Fruit fly (Drosophila melanogaster) whole organism, larva: ENCODE results near the gene bgm.

Experiments
- noc ChIP-seq: fragments of 200-800 bp; sonication (Bioruptor generic); optimal IDR thresholded peaks from 3 replicates; lab custom pipeline; 2019; ENCODE audit warnings: missing biosample characterization, mild to moderate bottlenecking, missing genetic modification characterization, moderate library complexity

Gene bgm

dm6 chr2L:14013478-14013877, 674 bp downstream of the bgm start:
- TF ChIP-seq noc = peak; percentile 62

- TF ChIP-seq noc = no peak
Measured at dm6 chr2L:14015109-14015508, 2.3 kb downstream of the bgm start.

DNA sequence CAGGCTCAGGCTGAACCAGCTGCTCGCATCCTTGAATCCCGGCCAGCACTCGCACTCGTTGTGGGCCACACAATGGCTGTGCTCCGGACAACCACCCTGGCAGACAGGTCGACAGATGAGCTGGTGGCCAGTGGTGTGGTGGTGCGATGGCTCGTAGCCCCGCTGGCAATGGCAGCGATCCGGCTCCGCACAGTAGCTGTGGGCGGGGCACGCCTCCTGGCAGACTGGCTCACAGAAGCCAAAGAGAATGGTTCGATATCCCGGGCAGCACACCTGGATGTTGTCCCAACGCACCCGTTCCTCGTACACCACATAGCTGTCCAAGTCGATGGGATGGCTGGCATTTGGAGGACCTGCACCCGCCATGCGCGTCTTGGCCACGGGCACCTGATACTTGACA, 6.8 kb downstream of the bgm start:
- TF ChIP-seq noc = no peak

DNA sequence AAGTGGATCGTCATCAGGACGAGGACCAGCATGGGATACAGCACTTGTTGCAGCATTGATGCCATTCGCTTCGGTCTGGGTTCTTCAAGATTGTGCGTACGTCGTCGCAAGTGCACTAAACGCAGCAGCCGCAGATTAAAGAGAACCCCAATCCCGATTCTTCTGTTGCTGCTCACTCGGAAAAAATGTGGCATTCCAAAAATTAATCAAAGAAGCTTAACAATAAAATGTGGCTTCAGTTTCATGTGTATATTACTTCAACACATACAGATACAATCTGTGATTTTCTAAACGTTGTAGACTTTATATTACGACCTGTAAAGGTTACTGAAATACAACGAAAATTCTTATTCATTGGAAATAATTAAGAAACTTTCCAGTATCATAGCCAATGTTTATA, 7.3 kb downstream of the bgm start, which contains the start of gene NimC3:
TSS of gene NimC3 (minus strand) at position 101 of the 400 bp plus-strand sequence.
- no peak for TF ChIP-seq noc

- no peak for TF ChIP-seq noc
Measured at dm6 chr2L:14020545-14020874, 7.7 kb downstream of the bgm start.

DNA sequence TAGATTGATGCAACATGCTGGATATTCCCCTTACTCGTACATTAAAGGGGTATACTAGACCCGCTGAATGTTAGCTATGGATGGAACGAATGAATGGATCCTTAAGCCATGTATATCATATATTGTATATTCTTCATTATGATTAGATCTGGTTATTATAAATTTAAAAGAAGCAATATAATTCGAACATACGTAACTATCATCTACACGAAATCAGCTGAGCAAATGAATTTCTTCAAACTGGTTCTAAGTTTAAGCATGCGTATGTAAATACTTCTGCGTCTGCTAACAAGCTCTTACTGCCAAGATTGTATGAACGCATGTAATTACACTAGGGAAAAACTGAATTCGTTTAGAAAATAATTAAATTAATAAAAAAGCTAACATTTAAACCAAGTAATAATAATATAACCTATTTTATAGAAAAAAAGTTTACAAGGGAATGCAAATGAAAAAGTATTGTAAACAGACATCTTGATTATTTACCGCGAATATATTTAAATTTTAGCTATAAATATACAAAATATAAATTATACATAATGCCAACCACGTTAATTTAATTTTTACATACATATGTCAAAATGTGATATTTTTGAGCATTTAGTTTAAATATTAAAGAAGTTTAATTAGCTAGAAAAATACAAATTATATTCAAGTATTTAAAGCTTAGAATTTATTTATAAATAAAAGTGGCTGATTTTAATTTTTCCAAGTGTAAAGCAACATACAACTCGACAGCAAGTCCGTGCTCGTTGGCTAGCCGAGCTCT, 8.3 kb downstream of the bgm start:
- TF ChIP-seq noc = peak; percentile 44

dm6 chr2L:14021646-14022129, 8.9 kb downstream of the bgm start:
- no peak for TF ChIP-seq noc

dm6 chr2L:14022130-14022735, 9.4 kb downstream of the bgm start:
- TF ChIP-seq noc = peak; percentile 85

DNA sequence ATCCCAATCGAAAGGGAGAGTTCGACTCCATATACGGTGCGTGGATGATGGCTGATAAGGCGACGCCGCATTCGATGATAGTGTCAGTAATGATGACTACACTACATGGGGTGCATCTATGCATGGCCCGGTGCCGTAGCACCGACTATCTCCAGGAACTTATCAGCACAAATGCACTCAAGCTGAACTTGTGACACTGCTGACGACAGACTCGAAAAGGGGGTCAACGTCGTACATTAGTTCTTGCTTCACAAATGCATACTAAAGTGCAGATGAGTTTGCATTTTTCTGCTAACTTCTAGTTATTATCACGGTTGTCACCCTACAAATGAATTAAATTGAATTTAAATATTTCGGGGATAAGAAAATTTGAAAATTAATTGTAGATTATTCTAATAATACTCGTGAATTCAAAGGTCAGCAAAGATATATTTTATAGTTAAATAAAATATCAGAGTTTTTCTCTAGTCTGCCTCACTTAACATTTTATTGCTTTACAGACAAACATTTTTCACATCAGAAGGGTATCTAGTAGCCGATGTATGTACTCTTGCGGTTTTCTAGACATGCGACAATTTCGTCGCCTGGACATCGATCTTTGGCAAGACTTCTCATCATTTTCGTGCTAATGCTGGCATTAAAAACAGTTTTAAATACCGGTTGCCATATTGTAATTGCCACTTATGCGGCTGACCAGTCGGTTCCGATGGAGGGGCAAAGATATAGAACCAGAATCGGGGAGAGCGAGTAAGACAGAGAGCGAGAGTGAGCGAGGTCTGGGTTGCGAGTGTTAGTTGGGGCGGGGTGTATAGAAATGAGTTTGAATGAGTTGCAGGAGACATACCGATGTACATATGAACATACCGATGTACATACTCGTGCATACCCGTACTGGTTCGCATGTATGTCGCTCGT, 10.6 kb downstream of the bgm start:
- TF ChIP-seq noc = no peak

- peak; percentile 95 for TF ChIP-seq noc
Measured at dm6 chr2L:14024051-14024745, 11.4 kb downstream of the bgm start.

- peak; percentile 2 for TF ChIP-seq noc
Measured at dm6 chr2L:14024746-14025105, 11.9 kb downstream of the bgm start.

- TF ChIP-seq noc = no peak
Measured at dm6 chr2L:14025485-14025933, 12.7 kb downstream of the bgm start.

DNA sequence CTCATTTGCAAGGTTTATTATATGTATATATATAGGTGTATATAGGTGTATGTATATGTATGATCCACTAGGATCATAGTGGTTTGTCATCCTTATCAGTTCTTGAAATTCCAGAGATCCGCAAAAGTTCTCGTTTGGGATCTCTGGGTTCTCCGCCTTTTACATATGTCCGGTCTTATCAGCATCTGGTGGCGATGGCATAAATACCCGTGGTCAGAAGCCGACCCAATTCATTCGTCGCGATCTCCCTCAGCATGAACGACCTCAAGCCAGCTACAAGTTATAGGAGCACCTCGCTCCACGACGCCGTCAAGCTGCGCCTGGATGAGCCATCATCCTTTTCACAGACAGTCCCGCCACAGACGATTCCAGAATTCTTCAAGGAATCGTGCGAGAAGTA, 14.0 kb downstream of the bgm start, which contains the start of gene hll:
TSS of gene hll (plus strand) at position 224 of the 400 bp plus-strand sequence.
- TF ChIP-seq noc = no peak

DNA sequence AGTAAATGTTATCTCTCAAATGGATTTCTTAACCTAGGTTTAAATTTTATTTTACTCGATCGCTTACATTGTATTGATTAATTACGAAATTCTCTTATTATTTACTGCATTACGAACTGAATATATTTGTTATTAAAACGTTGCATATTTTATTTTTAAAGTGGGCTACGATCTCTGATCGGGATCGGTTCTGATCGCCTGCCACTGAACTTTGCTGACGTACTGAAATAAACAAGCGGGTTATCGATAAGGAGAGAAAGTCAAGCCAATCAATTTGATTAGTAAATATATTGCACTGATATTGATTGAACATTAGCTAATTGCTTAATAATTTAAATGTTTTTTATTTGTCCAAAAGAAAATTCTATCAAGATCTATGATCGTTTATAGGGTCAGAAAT, 16.4 kb downstream of the bgm start:
- TF ChIP-seq noc = no peak

- no peak for TF ChIP-seq noc
Measured at dm6 chr2L:14031439-14031838, 18.6 kb downstream of the bgm start, which contains the start of gene CG18095. TSS of gene CG18095 (minus strand) at chr2L:14031539.

- no peak for TF ChIP-seq noc
Measured at dm6 chr2L:14038718-14039117, 25.9 kb downstream of the bgm start.
